Worm (Caenorhabditis elegans): ENCODE results near the gene F53A9.1.
"Not testable (repeated sequence)": the region's sequence is repeated elsewhere in the genome, so short reads cannot be mapped to it uniquely, and the experiment has no call there.

F53A9.1 gene

DNA sequence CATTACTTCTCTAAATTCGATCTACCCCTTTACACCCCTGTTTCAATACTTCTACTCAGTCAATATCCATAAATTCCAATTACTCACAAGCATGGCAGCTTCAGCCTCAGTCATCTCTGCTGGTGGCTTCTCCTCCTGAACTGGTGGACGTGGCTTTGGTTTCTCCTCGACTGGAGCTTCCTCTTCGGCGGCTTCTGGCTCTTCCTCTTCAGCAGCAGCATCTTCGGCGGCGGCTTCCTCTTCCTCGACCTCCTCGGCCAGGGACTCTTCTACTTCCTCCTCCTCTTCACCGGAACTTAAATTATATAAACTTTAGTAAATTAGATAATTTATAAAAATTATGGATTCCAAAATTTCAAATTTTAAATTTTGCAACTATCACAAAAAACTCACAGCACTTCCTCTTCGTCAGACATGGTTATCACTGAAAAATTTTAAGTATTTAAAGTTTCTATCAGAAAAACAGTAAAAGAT lies 11.8 kb downstream of the F53A9.1 start, which contains the start of gene tnt-2:
Gene tnt-2 (minus strand): TSS at position 424 of the 474 bp plus-strand sequence.
- TF ChIP-seq egrh-3 (GFP tag; IDR thresholded peaks at IDR 0.05) (peak; percentile 84), let-526 (GFP tag; IDR thresholded peaks at IDR 0.05) (no peak), Y79H2A.3 (GFP tag; conservative IDR thresholded peaks at IDR 0.05) (no peak), aptf-2 (GFP tag; conservative IDR thresholded peaks at IDR 0.05) (no peak)

DNA sequence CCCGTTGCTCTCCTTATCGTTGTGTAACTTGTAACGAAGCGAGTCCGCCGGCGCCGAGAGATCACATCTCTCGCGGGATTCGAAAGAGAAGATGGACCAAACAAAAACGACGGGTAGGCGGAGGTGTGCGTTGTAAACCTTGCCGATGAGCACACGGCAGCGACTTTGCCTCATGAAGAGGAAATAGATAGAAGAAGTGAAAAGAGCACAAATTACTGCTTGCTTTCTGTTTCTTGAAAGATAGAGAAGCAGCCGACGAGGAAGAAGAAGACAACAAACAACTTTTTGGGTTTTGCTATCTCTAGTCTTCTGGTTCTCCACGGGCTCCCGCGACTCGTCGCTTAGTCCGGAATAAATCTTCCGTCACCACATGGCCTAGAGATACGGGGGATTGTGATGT lies 12.4 kb downstream of the F53A9.1 start:
- TF ChIP-seq mxl-1 (tag; optimal IDR thresholded peaks at IDR 0.05) (no peak), fkh-3 (tag; optimal IDR thresholded peaks at IDR 0.05) (no peak), somi-1 (GFP tag; optimal IDR thresholded peaks at IDR 0.05) (peak; percentile 27)

ce11 chrX:8727306-8727705 lies 15.9 kb downstream of the F53A9.1 start, which contains the start of gene EGAP4.1:
Gene EGAP4.1 (minus strand): TSS chrX:8727406.
- TF ChIP-seq mes-4 (tag; optimal IDR thresholded peaks at IDR 0.05) (no peak), let-607 (tag; optimal IDR thresholded peaks at IDR 0.05) (no peak), B0261.1 (tag; optimal IDR thresholded peaks at IDR 0.05) (no peak), nhr-80 (tag; optimal IDR thresholded peaks at IDR 0.05) (no peak), T07F8.4 (tag; optimal IDR thresholded peaks at IDR 0.05) (no peak), dpl-1 (GFP tag; optimal IDR thresholded peaks at IDR 0.05) (no peak), ekl-4 (GFP tag; IDR thresholded peaks at IDR 0.05) (no peak), F37B4.10 (GFP tag; IDR thresholded peaks at IDR 0.05) (no peak), Y79H2A.3 (GFP tag; conservative IDR thresholded peaks at IDR 0.05) (no peak), zim-3 (tag; optimal IDR thresholded peaks at IDR 0.05) (no peak), hsf-1 (GFP tag; IDR thresholded peaks at IDR 0.05) (no peak), snpc-1.3 (tag; optimal IDR thresholded peaks at IDR 0.05; ENCODE audit: insufficient read depth) (no peak)

ce11 chrX:8731822-8732221 lies 20.4 kb downstream of the F53A9.1 start, which contains the start of gene M02D8.6:
Gene M02D8.6 (minus strand): TSS chrX:8731922.
- not testable (repeated sequence) for TF ChIP-seq ztf-26 (tag; optimal IDR thresholded peaks at IDR 0.05); F55B11.4 (tag; optimal IDR thresholded peaks at IDR 0.05; ENCODE audit: borderline replicate concordance, insufficient read depth); nhr-27 (tag; optimal IDR thresholded peaks at IDR 0.05)

- TF ChIP-seq nhr-80 (tag; optimal IDR thresholded peaks at IDR 0.05) (peak; percentile 53), K12H6.12 (tag; optimal IDR thresholded peaks at IDR 0.05) (peak; percentile 34), nfyb-1 (GFP tag; IDR thresholded peaks at IDR 0.05) (no peak), let-607 (tag; optimal IDR thresholded peaks at IDR 0.05) (peak in 1 of 2 experiments; percentile 0), ceh-27 (GFP tag; optimal IDR thresholded peaks at IDR 0.05) (peak; percentile 40), lin-40 (tag; optimal IDR thresholded peaks at IDR 0.05) (peak; percentile 19), mcd-1 (GFP tag; IDR thresholded peaks at IDR 0.05) (peak; percentile 62), attf-5 (GFP tag; optimal IDR thresholded peaks at IDR 0.05) (peak; percentile 64), pbrm-1 (GFP tag; IDR thresholded peaks at IDR 0.05) (no peak), hmg-1.2 (GFP tag; IDR thresholded peaks at IDR 0.05) (peak; percentile 45; the same call in 1 of the 2 replicates)
These were observed 25.6 kb downstream of the F53A9.1 start, which contains the start of gene M02D8.3 for ce11 chrX:8736965-8737464. Gene M02D8.3 (minus strand): TSS chrX:8737015.

DNA sequence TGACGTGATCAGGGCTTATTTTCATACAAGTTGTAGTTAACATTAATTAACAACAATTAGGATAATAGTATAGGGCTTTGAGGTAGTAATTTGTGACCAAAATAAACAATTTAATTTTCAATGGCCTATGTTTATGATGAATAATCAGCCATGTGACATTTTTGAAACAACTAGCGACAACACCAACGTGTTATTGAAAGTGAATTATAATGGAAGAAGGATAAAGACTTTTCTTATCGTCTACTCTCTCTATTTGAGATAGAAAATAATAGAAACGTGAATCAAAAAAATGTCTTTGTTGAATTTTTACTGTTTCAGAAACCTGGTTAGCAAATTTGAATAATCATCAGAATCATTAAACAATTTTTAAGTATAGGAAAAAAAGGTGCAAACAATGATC lies 26.4 kb downstream of the F53A9.1 start:
- no peak for TF ChIP-seq zfh-2 (GFP tag; conservative IDR thresholded peaks at IDR 0.05)
- TF ChIP-seq K12H6.12 (tag; optimal IDR thresholded peaks at IDR 0.05) = no peak
- no peak for TF ChIP-seq sea-2 (GFP tag; IDR thresholded peaks at IDR 0.05)
- no peak for TF ChIP-seq xnd-1 (tag; optimal IDR thresholded peaks at IDR 0.05)
- TF ChIP-seq dpff-1 (tag; optimal IDR thresholded peaks at IDR 0.05) = no peak
- TF ChIP-seq lir-1 (GFP tag; conservative IDR thresholded peaks at IDR 0.05) = no peak
- no peak for TF ChIP-seq ztf-3 (GFP tag; optimal IDR thresholded peaks at IDR 0.05)
- TF ChIP-seq him-1 (tag; optimal IDR thresholded peaks at IDR 0.05) = no peak
- TF ChIP-seq ceh-58 (GFP tag; IDR thresholded peaks at IDR 0.05) = no peak
- no peak for TF ChIP-seq B0336.3 (GFP tag; IDR thresholded peaks at IDR 0.05)
- no peak for TF ChIP-seq ztf-6 (GFP tag; IDR thresholded peaks at IDR 0.05)
- no peak for TF ChIP-seq nhr-179 (tag; optimal IDR thresholded peaks at IDR 0.05)
- TF ChIP-seq snpc-1.3 (tag; optimal IDR thresholded peaks at IDR 0.05; ENCODE audit: insufficient read depth) = no peak
